Fruit fly (Drosophila melanogaster): ENCODE measurements around the gene ppk5.

Gene ppk5

DNA sequence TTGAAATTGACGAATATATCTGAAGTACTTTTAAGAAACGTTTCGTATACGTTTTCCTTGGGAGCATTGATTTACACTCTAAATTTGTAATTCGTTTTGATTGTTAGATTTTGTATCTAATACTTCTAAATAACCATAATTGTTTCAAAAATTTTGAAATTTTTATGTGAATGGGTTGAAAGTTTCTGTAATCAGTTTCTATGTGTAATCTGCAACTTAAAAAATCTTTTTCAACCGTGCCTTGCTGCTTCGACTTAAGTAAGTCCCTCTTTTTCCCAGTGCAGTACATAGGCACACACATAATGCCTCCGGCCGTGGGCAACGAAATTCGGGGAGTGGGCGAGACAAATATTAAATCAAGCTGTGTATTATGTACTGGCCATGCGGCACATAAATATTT, 50.9 kb downstream of the ppk5 start (continued):
- no peak for TF ChIP-seq H2.0 (GFP tag; IDR thresholded peaks at IDR 0.05)
- TF ChIP-seq ttk (GFP tag; IDR thresholded peaks at IDR 0.05), result 0 out of 2 replicates have a peak, but pooled peaks have one; percentile 13
- TF ChIP-seq row (GFP tag; IDR thresholded peaks at IDR 0.05), result peak; percentile 46
- TF ChIP-seq NK7.1 (GFP tag; optimal IDR thresholded peaks at IDR 0.05), result no peak
- TF ChIP-seq Camta (GFP tag; optimal IDR thresholded peaks at IDR 0.05), result no peak
- TF ChIP-seq CG14667 (GFP tag; IDR thresholded peaks at IDR 0.05), result 0 out of 2 replicates have a peak, but pooled peaks have one; percentile 12
- peak; percentile 5 for TF ChIP-seq nmo (GFP tag; optimal IDR thresholded peaks at IDR 0.05)
- TF ChIP-seq CG8281 (tag; optimal IDR thresholded peaks at IDR 0.05), result no peak
- no peak for TF ChIP-seq tna (GFP tag; IDR thresholded peaks at IDR 0.05; ENCODE audit: partially characterized antibody)
- no peak for TF ChIP-seq esg (GFP tag; conservative IDR thresholded peaks at IDR 0.05)
- TF ChIP-seq ara (GFP tag; IDR thresholded peaks at IDR 0.05), result peak; percentile 34; the same call in 1 of the 2 replicates
- peak; percentile 38 for TF ChIP-seq CG9727 (GFP tag; optimal IDR thresholded peaks at IDR 0.05)
- peak; percentile 7 for TF ChIP-seq CG17829 (tag; optimal IDR thresholded peaks at IDR 0.05)
- no peak for TF ChIP-seq Six4 (GFP tag; optimal IDR thresholded peaks at IDR 0.05)
- TF ChIP-seq Chrac-16 (GFP tag; optimal IDR thresholded peaks at IDR 0.05), result no peak
- TF ChIP-seq CG4820 (GFP tag; optimal IDR thresholded peaks at IDR 0.05), result peak; percentile 6
- no peak for TF ChIP-seq wek (GFP tag; optimal IDR thresholded peaks at IDR 0.05)
- TF ChIP-seq CG17328 (GFP tag; IDR thresholded peaks at IDR 0.05), result peak; percentile 42; the same call in 1 of the 2 replicates

All from whole organism, embryonic.